Fruit fly (Drosophila melanogaster) whole organism, wandering third instar larva: ENCODE measurements around the gene beta'COP.

ENCODE experiments used
- foxo ChIP-seq, 2 experiments: fragments of 200-800 bp; sonication (Bioruptor generic); optimal IDR thresholded peaks; 2 replicates in 1 of 2; 3 replicates in 1 of 2; lab custom pipeline; 2016 to 2017; ENCODE audit warnings: missing biosample characterization in 2 of 2, missing genetic modification characterization in 2 of 2
- sv ChIP-seq: fragments of 200-800 bp; sonication (Bioruptor generic); optimal IDR thresholded peaks from 3 replicates; lab custom pipeline; 2016; ENCODE audit warnings: missing biosample characterization, missing genetic modification characterization
- tai ChIP-seq: sonication (Bioruptor generic); optimal IDR thresholded peaks from 2 replicates; lab custom pipeline; 2016; ENCODE audit warnings: missing biosample characterization, missing genetic modification characterization

- no peak for TF ChIP-seq tai (GFP tag; lab: Kevin White, UChicago)
- TF ChIP-seq sv, result no peak
- no peak for TF ChIP-seq foxo (GFP tag; optimal IDR thresholded peaks at IDR 0.05; lab: Kevin White, UChicago)
Measured at dm6 chr2L:13354580-13355347, 23.9 kb upstream of the beta'COP start, which contains the start of gene CG9395.
